Fruit fly (Drosophila melanogaster): ENCODE measurements around the gene Jon65Aiv.

DNA sequence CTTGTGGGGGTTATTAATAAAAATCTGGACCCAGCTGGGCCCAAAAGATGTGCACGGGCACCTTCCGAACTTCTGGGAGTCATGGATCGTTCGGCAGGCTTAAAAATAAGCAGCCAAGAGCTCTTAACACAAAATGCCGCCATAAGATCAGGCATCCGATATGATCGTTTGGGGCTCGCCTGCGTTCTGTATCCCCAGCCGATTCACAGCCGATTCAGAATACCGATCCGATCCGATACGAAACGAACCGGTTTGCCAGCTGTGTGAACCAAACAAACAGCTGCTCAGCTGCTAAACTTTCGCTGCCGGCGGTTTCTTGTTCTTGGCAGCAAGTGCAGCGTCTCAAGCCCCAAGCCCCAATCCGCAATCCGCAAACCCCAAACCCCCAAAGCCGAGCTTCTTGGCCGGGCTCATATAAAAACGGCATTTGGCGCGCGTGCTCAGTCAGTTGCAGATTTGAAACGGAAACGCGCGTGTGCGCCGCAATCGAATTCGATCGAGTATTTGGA is 27.0 kb downstream of the Jon65Aiv start, which contains the start of gene CG42269:
- TF ChIP-seq CG31441 (GFP tag; IDR thresholded peaks at IDR 0.05) (no peak), CG1529 (GFP tag; optimal IDR thresholded peaks at IDR 0.05) (no peak), danr (GFP tag; IDR thresholded peaks at IDR 0.05) (no peak), CG14965 (GFP tag; optimal IDR thresholded peaks at IDR 0.05; ENCODE audit: borderline replicate concordance) (no peak), CG2129 (GFP tag; IDR thresholded peaks at IDR 0.05; ENCODE audit: partially characterized antibody) (no peak), Dip3 (GFP tag; optimal IDR thresholded peaks at IDR 0.05) (no peak), Drgx (GFP tag; IDR thresholded peaks at IDR 0.05) (no peak)
